Worm (Caenorhabditis elegans) whole organism, L3 larva: ENCODE data around the gene str-99.

ENCODE experiments used
- ceh-16 ChIP-seq: sonication (generic microtip); optimal IDR thresholded peaks from 2 replicates; lab custom pipeline; 2017; ENCODE audit warnings: missing biosample characterization, missing genetic modification characterization
- ceh-82 ChIP-seq: fragments of 150-350 bp; optimal IDR thresholded peaks from 2 replicates; lab custom pipeline; 2014; ENCODE audit warnings: missing biosample characterization, missing genetic modification characterization
- egl-27 ChIP-seq: sonication (generic microtip); optimal IDR thresholded peaks from 4 replicates; lab custom pipeline; 2017; ENCODE audit warnings: missing biosample characterization, missing genetic modification reagents, missing genetic modification characterization
- lin-15B ChIP-seq: fragments of 150-350 bp; optimal IDR thresholded peaks from 2 replicates; lab custom pipeline; 2014; ENCODE audit warnings: missing biosample characterization, missing genetic modification characterization
- lin-39 ChIP-seq: fragments of 150-350 bp; optimal IDR thresholded peaks from 2 replicates; lab custom pipeline; 2018; ENCODE audit warnings: missing biosample characterization, missing genetic modification reagents, missing genetic modification characterization
- nfya-1 ChIP-seq: sonication (generic microtip); optimal IDR thresholded peaks from 2 replicates; lab custom pipeline; 2017; ENCODE audit warnings: missing genetic modification characterization, mild to moderate bottlenecking, missing compliant biosample characterization, antibody characterized with exemption, moderate library complexity; ENCODE audit not compliant: insufficient read depth
- pqm-1 ChIP-seq: fragments of 150-350 bp; optimal IDR thresholded peaks from 2 replicates; lab custom pipeline; 2017; ENCODE audit warnings: missing biosample characterization, missing genetic modification characterization, inconsistent platforms
- skn-1 ChIP-seq: fragments of 150-350 bp; optimal IDR thresholded peaks from 2 replicates; lab custom pipeline; 2014; ENCODE audit warnings: missing biosample characterization, missing genetic modification characterization
- snpc-4 ChIP-seq: fragments of 150-350 bp; optimal IDR thresholded peaks from 2 replicates; lab custom pipeline; 2014; ENCODE audit warnings: missing biosample characterization, missing genetic modification characterization
- unc-39 ChIP-seq: sonication (generic microtip); optimal IDR thresholded peaks from 4 replicates; lab custom pipeline; 2017; ENCODE audit warnings: missing biosample characterization, missing genetic modification characterization
- unc-62 ChIP-seq: fragments of 150-350 bp; sonication (generic microtip); optimal IDR thresholded peaks from 4 replicates; lab custom pipeline; 2014; ENCODE audit warnings: missing biosample characterization, missing genetic modification reagents, missing genetic modification characterization
- zag-1 ChIP-seq: fragments of 150-350 bp; optimal IDR thresholded peaks from 2 replicates; lab custom pipeline; 2014; ENCODE audit warnings: missing biosample characterization, missing genetic modification characterization
- ztf-11 ChIP-seq: fragments of 150-350 bp; optimal IDR thresholded peaks from 2 replicates; lab custom pipeline; 2014; ENCODE audit warnings: missing biosample characterization, missing genetic modification characterization

DNA sequence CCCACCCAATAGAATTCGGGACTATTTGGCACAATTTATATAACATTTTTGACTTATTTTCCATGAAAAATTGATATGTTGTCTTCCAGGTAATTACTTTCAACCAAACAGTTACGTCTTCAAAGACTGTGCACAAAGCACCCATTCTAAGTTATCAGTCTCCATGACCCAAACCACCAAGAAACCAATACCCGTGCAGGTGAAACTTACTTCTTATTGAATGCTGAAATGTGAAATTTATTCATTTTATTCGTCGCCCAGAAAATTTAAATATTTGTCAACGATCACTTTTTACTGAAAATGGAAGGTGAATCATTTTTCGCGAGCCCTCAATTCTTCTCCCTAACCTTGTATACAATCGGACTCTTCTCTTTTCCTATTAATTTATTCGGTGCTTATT is 32.2 kb upstream of the str-99 start, which contains the start of gene srh-281:
- TF ChIP-seq lin-15B (tag; lab: Kevin White, UChicago): no peak
- no peak for TF ChIP-seq skn-1 (tag; lab: Kevin White, UChicago)
- TF ChIP-seq ceh-16 (tag; lab: Kevin White, UChicago): no peak
- no peak for TF ChIP-seq pqm-1 (tag; lab: Kevin White, UChicago)
- no peak for TF ChIP-seq nfya-1 (tag; lab: Kevin White, UChicago)
- TF ChIP-seq zag-1 (tag; lab: Kevin White, UChicago): no peak
- no peak for TF ChIP-seq ceh-82 (tag; lab: Kevin White, UChicago)
- TF ChIP-seq snpc-4 (tag; lab: Kevin White, UChicago): no peak
- TF ChIP-seq egl-27: no peak
- no peak for TF ChIP-seq ztf-11 (tag; lab: Kevin White, UChicago)
- TF ChIP-seq unc-39 (tag; lab: Kevin White, UChicago): no peak
- TF ChIP-seq unc-62 (GFP tag; lab: Kevin White, UChicago): no peak
- TF ChIP-seq lin-39 (tag; lab: Kevin White, UChicago): no peak
